Worm (Caenorhabditis elegans) whole organism, mixed stage, embryonic: Measurements from ENCODE around the gene sru-38.

Experiments
- ceh-43 ChIP-seq: fragments of 200-800 bp; sonication (Bioruptor generic); optimal IDR thresholded peaks from 2 replicates; lab custom pipeline; 2018; ENCODE audit warnings: mild to moderate bottlenecking, missing genetic modification characterization, moderate library complexity, missing compliant biosample characterization
- ces-1 ChIP-seq: fragments of 150-350 bp; optimal IDR thresholded peaks from 2 replicates; lab custom pipeline; 2014; ENCODE audit warnings: missing biosample characterization, missing genetic modification reagents, missing genetic modification characterization
- mab-5 ChIP-seq: fragments of 150-350 bp; optimal IDR thresholded peaks from 2 replicates; lab custom pipeline; 2014; ENCODE audit warnings: missing biosample characterization, missing genetic modification characterization
- snpc-4 ChIP-seq: fragments of 150-350 bp; optimal IDR thresholded peaks from 2 replicates; lab custom pipeline; 2014; ENCODE audit warnings: missing biosample characterization, missing genetic modification characterization
- unc-39 ChIP-seq: fragments of 150-350 bp; optimal IDR thresholded peaks from 2 replicates; lab custom pipeline; 2014; ENCODE audit warnings: missing biosample characterization, missing genetic modification characterization

DNA sequence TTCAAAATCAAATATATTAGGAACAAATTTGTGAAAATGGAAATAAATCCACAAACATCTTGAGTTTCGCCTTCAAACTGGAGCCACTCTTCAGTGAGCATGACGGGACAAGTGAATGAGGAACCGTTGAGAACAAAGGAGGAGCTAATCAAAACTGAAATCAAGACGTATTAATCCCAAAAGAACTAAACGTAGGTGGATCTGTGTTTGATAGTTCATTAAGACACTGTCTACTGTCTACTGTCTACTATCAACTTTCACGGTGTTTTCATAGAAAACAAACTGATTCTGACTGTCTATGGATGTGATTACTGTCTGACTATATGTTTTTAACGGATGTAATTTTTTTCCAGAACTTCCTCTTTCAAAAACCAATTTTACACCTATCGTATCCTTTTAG, 14.1 kb downstream of the sru-38 start, which contains the start of gene str-193:
- TF ChIP-seq ceh-43 (GFP tag; lab: Kevin White, UChicago) (no peak), unc-39 (tag; lab: Kevin White, UChicago) (no peak), ces-1 (GFP tag; lab: Kevin White, UChicago) (no peak), snpc-4 (no peak), mab-5 (no peak)
